Fruit fly (Drosophila melanogaster): ENCODE data around the gene rdgA.

The rdgA gene

dm6 chrX:9047725-9048384, 141.0 kb downstream of the rdgA start (continued):
- peak; percentile 50; the same call in 1 of the 2 replicates for TF ChIP-seq CG5953 (GFP tag; IDR thresholded peaks at IDR 0.05)
- peak; percentile 58 to 87 for TF ChIP-seq bsh (GFP tag; optimal IDR thresholded peaks at IDR 0.05)
- TF ChIP-seq Sox102F (GFP tag; optimal IDR thresholded peaks at IDR 0.05), result peak; percentile 84
- TF ChIP-seq trh (GFP tag; optimal IDR thresholded peaks at IDR 0.05), result no peak
- TF ChIP-seq Bteb2 (GFP tag; optimal IDR thresholded peaks at IDR 0.05), result peak; percentile 11
- TF ChIP-seq Sox100B (GFP tag; optimal IDR thresholded peaks at IDR 0.05), result peak; percentile 74
- TF ChIP-seq maf-S (GFP tag; optimal IDR thresholded peaks at IDR 0.05), result no peak
- peak; percentile 33 for TF ChIP-seq Lhr (GFP tag; optimal IDR thresholded peaks at IDR 0.05)
- no peak for TF ChIP-seq Sry-δ (GFP tag; optimal IDR thresholded peaks at IDR 0.05)
- TF ChIP-seq nerfin-2 (GFP tag; IDR thresholded peaks at IDR 0.05; ENCODE audit: partially characterized antibody), result no peak
- TF ChIP-seq CG4617 (GFP tag; optimal IDR thresholded peaks at IDR 0.05; ENCODE audit: borderline replicate concordance), result no peak
- peak; percentile 6 for TF ChIP-seq NC2β (GFP tag; optimal IDR thresholded peaks at IDR 0.05)
- TF ChIP-seq Myb (GFP tag; optimal IDR thresholded peaks at IDR 0.05), result no peak
- TF ChIP-seq cwo (GFP tag; optimal IDR thresholded peaks at IDR 0.05), result no peak
- TF ChIP-seq Hey (tag; optimal IDR thresholded peaks at IDR 0.05), result no peak
- peak; percentile 88 for TF ChIP-seq nmo (GFP tag; optimal IDR thresholded peaks at IDR 0.05)
- TF ChIP-seq crc (GFP tag; optimal IDR thresholded peaks at IDR 0.05), result no peak
- peak; percentile 45 for TF ChIP-seq CG4404 (GFP tag; IDR thresholded peaks at IDR 0.05)
- no peak for TF ChIP-seq CG8765 (GFP tag; IDR thresholded peaks at IDR 0.05)
- TF ChIP-seq E2f1 (GFP tag; IDR thresholded peaks at IDR 0.05), result peak; percentile 50; the same call in 1 of the 2 replicates
- TF ChIP-seq CoRest (tag; optimal IDR thresholded peaks at IDR 0.05), result peak; percentile 82
- TF ChIP-seq CG17802 (tag; optimal IDR thresholded peaks at IDR 0.05), result no peak
- peak; percentile 34 for TF ChIP-seq org-1 (GFP tag; optimal IDR thresholded peaks at IDR 0.05)
- peak; percentile 55 for TF ChIP-seq CG2202 (tag; optimal IDR thresholded peaks at IDR 0.05)
- TF ChIP-seq CG1792 (GFP tag; optimal IDR thresholded peaks at IDR 0.05), result no peak
- TF ChIP-seq GATAe (GFP tag; conservative IDR thresholded peaks at IDR 0.05), result no peak
- TF ChIP-seq unpg (GFP tag; optimal IDR thresholded peaks at IDR 0.05), result peak; percentile 79
- TF ChIP-seq CG7963 (GFP tag; IDR thresholded peaks at IDR 0.05; ENCODE audit: partially characterized antibody), result no peak
- TF ChIP-seq Jarid2 (GFP tag; optimal IDR thresholded peaks at IDR 0.05), result peak; percentile 22
- TF ChIP-seq Atf3 (GFP tag; optimal IDR thresholded peaks at IDR 0.05), result no peak
- no peak for TF ChIP-seq wdn (GFP tag; IDR thresholded peaks at IDR 0.05)
- TF ChIP-seq Ada2b (GFP tag; IDR thresholded peaks at IDR 0.05), result no peak
- TF ChIP-seq mam (GFP tag; optimal IDR thresholded peaks at IDR 0.05), result no peak
- no peak for TF ChIP-seq h (optimal IDR thresholded peaks at IDR 0.05)
- no peak for TF ChIP-seq gcm2 (GFP tag; optimal IDR thresholded peaks at IDR 0.05)
- peak; percentile 70 for TF ChIP-seq CG2875 (GFP tag; optimal IDR thresholded peaks at IDR 0.05)
- no peak for TF ChIP-seq cad (GFP tag; optimal IDR thresholded peaks at IDR 0.05)
- TF ChIP-seq Dfd (GFP tag; optimal IDR thresholded peaks at IDR 0.05), result no peak
- no peak for TF ChIP-seq insv (GFP tag; optimal IDR thresholded peaks at IDR 0.05)
- no peak for TF ChIP-seq Sin3A (optimal IDR thresholded peaks at IDR 0.05)
- TF ChIP-seq CG10147 (GFP tag; optimal IDR thresholded peaks at IDR 0.05), result peak; percentile 5
- no peak for TF ChIP-seq br (optimal IDR thresholded peaks at IDR 0.05)
- no peak for TF ChIP-seq CG7786 (GFP tag; optimal IDR thresholded peaks at IDR 0.05)
- TF ChIP-seq CG6765 (GFP tag; optimal IDR thresholded peaks at IDR 0.05), result no peak
- TF ChIP-seq otp (GFP tag; IDR thresholded peaks at IDR 0.05), result no peak
- TF ChIP-seq CG4328 (GFP tag; optimal IDR thresholded peaks at IDR 0.05), result no peak
- TF ChIP-seq en (GFP tag; optimal IDR thresholded peaks at IDR 0.05), result no peak
- TF ChIP-seq MESR4 (GFP tag; optimal IDR thresholded peaks at IDR 0.05), result no peak
- TF ChIP-seq Adf1 (GFP tag; IDR thresholded peaks at IDR 0.05), result peak; percentile 76
- no peak for TF ChIP-seq dm (GFP tag; optimal IDR thresholded peaks at IDR 0.05)
- TF ChIP-seq CG10565 (GFP tag; optimal IDR thresholded peaks at IDR 0.05), result no peak
- TF ChIP-seq CG16863 (GFP tag; optimal IDR thresholded peaks at IDR 0.05), result no peak

Data from whole organism, embryonic.